Worm (Caenorhabditis elegans) whole organism, L3 larva: ENCODE data around the gene E02H1.6.

Source experiments
- R02D3.7 ChIP-seq: fragments of 150-350 bp; optimal IDR thresholded peaks from 2 replicates; lab custom pipeline; 2014; ENCODE audit warnings: missing biosample characterization, missing genetic modification characterization
- ZK546.5 ChIP-seq: sonication (generic microtip); optimal IDR thresholded peaks from 2 replicates; lab custom pipeline; 2017; ENCODE audit warnings: missing biosample characterization, missing genetic modification characterization
- ceh-82 ChIP-seq: fragments of 150-350 bp; optimal IDR thresholded peaks from 2 replicates; lab custom pipeline; 2014; ENCODE audit warnings: missing biosample characterization, missing genetic modification characterization
- ceh-9 ChIP-seq: sonication (generic microtip); optimal IDR thresholded peaks from 2 replicates; lab custom pipeline; 2018; ENCODE audit warnings: missing biosample characterization, missing genetic modification characterization
- daf-12 ChIP-seq: fragments of 150-350 bp; optimal IDR thresholded peaks from 2 replicates; lab custom pipeline; 2014; ENCODE audit warnings: missing biosample characterization, missing genetic modification reagents, missing genetic modification characterization
- egl-27 ChIP-seq: sonication (generic microtip); optimal IDR thresholded peaks from 4 replicates; lab custom pipeline; 2017; ENCODE audit warnings: missing biosample characterization, missing genetic modification reagents, missing genetic modification characterization
- elt-1 ChIP-seq: fragments of 150-350 bp; optimal IDR thresholded peaks from 2 replicates; lab custom pipeline; 2014; ENCODE audit warnings: missing biosample characterization, missing genetic modification characterization
- elt-3 ChIP-seq, 3 experiments: fragments of 150-350 bp in 1 of 3; sonication (generic microtip) in 2 of 3; optimal IDR thresholded peaks; 2 replicates in 2 of 3; 4 replicates in 1 of 3; lab custom pipeline; 2014 to 2017; ENCODE audit warnings: missing biosample characterization in 3 of 3, missing genetic modification characterization in 3 of 3
- fkh-2 ChIP-seq: fragments of 150-350 bp; optimal IDR thresholded peaks from 2 replicates; lab custom pipeline; 2014; ENCODE audit warnings: missing biosample characterization, missing genetic modification reagents, missing genetic modification characterization
- fos-1 ChIP-seq: fragments of 150-350 bp; optimal IDR thresholded peaks from 2 replicates; lab custom pipeline; 2014; ENCODE audit warnings: missing biosample characterization, missing genetic modification characterization
- hmg-11 ChIP-seq: sonication (generic microtip); optimal IDR thresholded peaks from 2 replicates; lab custom pipeline; 2016; ENCODE audit warnings: missing genetic modification characterization, missing compliant biosample characterization
- jun-1 ChIP-seq: fragments of 150-350 bp; optimal IDR thresholded peaks from 2 replicates; lab custom pipeline; 2014; ENCODE audit warnings: missing biosample characterization, missing genetic modification reagents, missing genetic modification characterization
- lin-15B ChIP-seq: fragments of 150-350 bp; optimal IDR thresholded peaks from 2 replicates; lab custom pipeline; 2014; ENCODE audit warnings: missing biosample characterization, missing genetic modification characterization
- lin-39 ChIP-seq: fragments of 150-350 bp; optimal IDR thresholded peaks from 2 replicates; lab custom pipeline; 2018; ENCODE audit warnings: missing biosample characterization, missing genetic modification reagents, missing genetic modification characterization
- lsy-12 ChIP-seq: sonication (generic microtip); optimal IDR thresholded peaks from 2 replicates; lab custom pipeline; 2016; ENCODE audit warnings: mild to moderate bottlenecking, missing genetic modification characterization, missing compliant biosample characterization
- mdl-1 ChIP-seq: fragments of 150-350 bp; optimal IDR thresholded peaks from 2 replicates; lab custom pipeline; 2014; ENCODE audit warnings: missing biosample characterization, missing genetic modification characterization
- nhr-12 ChIP-seq: fragments of 150-350 bp; optimal IDR thresholded peaks from 2 replicates; lab custom pipeline; 2014; ENCODE audit warnings: missing biosample characterization, missing genetic modification characterization
- nhr-23 ChIP-seq: fragments of 150-350 bp; optimal IDR thresholded peaks from 2 replicates; lab custom pipeline; 2014; ENCODE audit warnings: missing biosample characterization, missing genetic modification reagents, missing genetic modification characterization
- nhr-237 ChIP-seq: fragments of 150-350 bp; optimal IDR thresholded peaks from 2 replicates; lab custom pipeline; 2014; ENCODE audit warnings: missing biosample characterization, missing genetic modification characterization
- nhr-25 ChIP-seq: sonication (generic microtip); optimal IDR thresholded peaks from 2 replicates; lab custom pipeline; 2017; ENCODE audit warnings: missing biosample characterization, missing genetic modification characterization
- nhr-43 ChIP-seq: sonication (generic microtip); optimal IDR thresholded peaks from 2 replicates; lab custom pipeline; 2016; ENCODE audit warnings: mild to moderate bottlenecking, missing genetic modification characterization, missing compliant biosample characterization; ENCODE audit not compliant: poor library complexity, severe bottlenecking
- nhr-67 ChIP-seq: fragments of 150-350 bp; optimal IDR thresholded peaks from 2 replicates; lab custom pipeline; 2014; ENCODE audit warnings: missing biosample characterization, missing genetic modification characterization
- nhr-76 ChIP-seq: fragments of 150-350 bp; sonication (generic microtip); optimal IDR thresholded peaks from 5 replicates; lab custom pipeline; 2014; ENCODE audit warnings: missing biosample characterization, missing genetic modification characterization
- nhr-77 ChIP-seq: fragments of 150-350 bp; optimal IDR thresholded peaks from 2 replicates; lab custom pipeline; 2014; ENCODE audit warnings: missing biosample characterization, missing genetic modification characterization
- pha-4 ChIP-seq: fragments of 150-350 bp; optimal IDR thresholded peaks from 2 replicates; lab custom pipeline; 2014; ENCODE audit warnings: missing biosample characterization, missing genetic modification reagents, missing genetic modification characterization
- snpc-4 ChIP-seq: fragments of 150-350 bp; optimal IDR thresholded peaks from 2 replicates; lab custom pipeline; 2014; ENCODE audit warnings: missing biosample characterization, missing genetic modification characterization
- unc-39 ChIP-seq: sonication (generic microtip); optimal IDR thresholded peaks from 4 replicates; lab custom pipeline; 2017; ENCODE audit warnings: missing biosample characterization, missing genetic modification characterization
- unc-62 ChIP-seq: fragments of 150-350 bp; sonication (generic microtip); optimal IDR thresholded peaks from 4 replicates; lab custom pipeline; 2014; ENCODE audit warnings: missing biosample characterization, missing genetic modification reagents, missing genetic modification characterization
- zag-1 ChIP-seq: fragments of 150-350 bp; optimal IDR thresholded peaks from 2 replicates; lab custom pipeline; 2014; ENCODE audit warnings: missing biosample characterization, missing genetic modification characterization
- ztf-11 ChIP-seq: fragments of 150-350 bp; optimal IDR thresholded peaks from 2 replicates; lab custom pipeline; 2014; ENCODE audit warnings: missing biosample characterization, missing genetic modification characterization
- ztf-4 ChIP-seq: fragments of 150-350 bp; optimal IDR thresholded peaks from 2 replicates; lab custom pipeline; 2014; ENCODE audit warnings: missing biosample characterization, missing genetic modification characterization

The E02H1.6 gene

ce11 chrII:9596401-9596800 lies at the start of gene E02H1.6:
Gene E02H1.6, plus strand, starts transcription at chrII:9596701.
- TF ChIP-seq fos-1 (no peak), ztf-4 (tag; lab: Kevin White, UChicago) (no peak), egl-27 (no peak), nhr-43 (tag; lab: Kevin White, UChicago) (no peak), fkh-2 (tag; lab: Kevin White, UChicago) (no peak), hmg-11 (no peak), elt-1 (tag; lab: Kevin White, UChicago) (no peak), nhr-67 (tag; lab: Kevin White, UChicago) (no peak), snpc-4 (tag; lab: Kevin White, UChicago) (no peak), nhr-12 (tag; lab: Kevin White, UChicago) (no peak)
- TF ChIP-seq, all 47 proteins: peak for 0

ce11 chrII:9550718-9551117 lies 45.8 kb upstream of the E02H1.6 start, which contains the start of gene sra-6:
Gene sra-6, minus strand, starts transcription at chrII:9550818.
- no peak for TF ChIP-seq ztf-11
- no peak for TF ChIP-seq daf-12 (tag; lab: Kevin White, UChicago)
- TF ChIP-seq egl-27, result no peak

- TF ChIP-seq nhr-12 (tag; lab: Kevin White, UChicago) (no peak), nhr-77 (no peak), elt-3 (tag; optimal IDR thresholded peaks at IDR 0.05; lab: Kevin White, UChicago) (no peak), fkh-2 (tag; lab: Kevin White, UChicago) (no peak), unc-39 (no peak), ceh-82 (no peak), ceh-9 (tag; lab: Kevin White, UChicago) (no peak), lsy-12 (no peak), nhr-76 (tag; lab: Kevin White, UChicago) (no peak), pha-4 (tag; lab: Kevin White, UChicago) (no peak), jun-1 (tag; lab: Kevin White, UChicago) (no peak), R02D3.7 (no peak), elt-1 (tag; lab: Kevin White, UChicago) (no peak)
These were observed 45.0 kb upstream of the E02H1.6 start, which contains the start of gene F35H8.12 for ce11 chrII:9551536-9551935. Gene F35H8.12, plus strand, starts transcription at chrII:9551836.

ce11 chrII:9553179-9553578 lies 43.3 kb upstream of the E02H1.6 start, which contains the start of gene F35H8.1:
Gene F35H8.1, minus strand, starts transcription at chrII:9553279.
- TF ChIP-seq jun-1 (tag; lab: Kevin White, UChicago) (no peak), ceh-9 (tag; lab: Kevin White, UChicago) (no peak), lin-15B (no peak), nhr-67 (tag; lab: Kevin White, UChicago) (no peak), unc-62 (GFP tag; lab: Kevin White, UChicago) (no peak), zag-1 (tag; lab: Kevin White, UChicago) (no peak), hmg-11 (no peak), egl-27 (no peak), ZK546.5 (tag; lab: Kevin White, UChicago) (no peak), nhr-237 (no peak), fkh-2 (tag; lab: Kevin White, UChicago) (no peak), mdl-1 (tag; lab: Kevin White, UChicago) (no peak)

DNA sequence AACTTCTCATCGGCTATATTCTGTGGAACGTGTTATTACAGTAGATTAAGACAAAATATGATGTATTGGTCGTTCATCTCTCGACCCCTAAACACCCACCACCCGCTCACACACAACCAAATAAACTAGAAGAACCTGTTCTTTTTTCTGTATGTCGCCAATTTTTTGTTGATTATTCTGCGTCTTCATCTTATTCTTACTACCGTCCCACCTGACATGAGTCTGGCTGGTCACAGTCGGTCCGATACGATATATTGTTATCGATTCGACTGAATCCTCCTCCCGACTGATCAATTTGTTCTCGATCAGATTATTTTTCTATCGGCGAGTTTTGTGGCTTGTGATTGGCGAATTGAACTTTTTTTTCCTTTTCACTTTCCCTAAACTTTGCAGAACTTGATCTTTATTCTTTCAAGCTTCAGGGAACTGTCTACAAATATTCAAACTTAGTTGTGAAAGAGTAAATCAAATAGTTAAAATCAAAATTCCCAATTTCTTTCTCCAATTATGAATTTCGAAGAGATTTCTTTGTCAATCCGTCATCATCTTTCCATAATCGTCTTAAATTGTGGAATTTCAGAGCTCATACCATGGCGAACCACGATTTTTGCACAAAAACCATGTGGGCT lies 41.5 kb upstream of the E02H1.6 start, which contains the start of gene F35H8.2:
TSS of gene F35H8.2 (plus strand) at position 579 of the 629 bp plus-strand sequence.
- TF ChIP-seq nhr-25 (peak; percentile 69), nhr-43 (tag; lab: Kevin White, UChicago) (peak; percentile 58), nhr-23 (tag; lab: Kevin White, UChicago) (peak; percentile 58), egl-27 (no peak), lsy-12 (no peak)

ce11 chrII:9556582-9556981 lies 39.9 kb upstream of the E02H1.6 start:
- TF ChIP-seq lin-39 (tag; lab: Kevin White, UChicago), result no peak
